Fruit fly (Drosophila melanogaster) whole organism, embryonic: ENCODE results near the gene CG8774.

Experiments used
- Aef1 ChIP-seq: fragments of 200-800 bp; sonication (Bioruptor generic); IDR thresholded peaks from 3 replicates; pipeline ENCODE4 v1.3.6; 2022; ENCODE audit warnings: missing biosample characterization, missing genetic modification characterization
- CG10267 ChIP-seq: fragments of 200-800 bp; sonication (Bioruptor generic); optimal IDR thresholded peaks from 2 replicates; lab custom pipeline; 2018; ENCODE audit warnings: missing biosample characterization, mild to moderate bottlenecking, missing genetic modification characterization, moderate library complexity
- CG11456 ChIP-seq: fragments of 200-800 bp; sonication (Bioruptor generic); IDR thresholded peaks from 3 replicates; pipeline ENCODE4 v1.3.6; 2022; ENCODE audit warnings: missing biosample characterization, missing genetic modification characterization
- CG11723 ChIP-seq: fragments of 200-800 bp; sonication (Bioruptor generic); optimal IDR thresholded peaks from 2 replicates; lab custom pipeline; 2017; ENCODE audit warnings: missing biosample characterization, mild to moderate bottlenecking, missing genetic modification characterization
- CG14667 ChIP-seq: fragments of 200-800 bp; sonication (Bioruptor generic); IDR thresholded peaks from 2 replicates; pipeline ENCODE4 v1.3.6; 2022; ENCODE audit warnings: missing biosample characterization, missing genetic modification characterization
- CG15514 ChIP-seq: fragments of 200-800 bp; sonication (Bioruptor generic); optimal IDR thresholded peaks from 3 replicates; lab custom pipeline; 2017; ENCODE audit warnings: missing biosample characterization, missing genetic modification characterization, mild to moderate bottlenecking, moderate library complexity, missing genetic modification reagents
- CG17328 ChIP-seq: fragments of 200-800 bp; sonication (Bioruptor generic); IDR thresholded peaks from 2 replicates; pipeline ENCODE4 v1.3.6; 2022; ENCODE audit warnings: missing biosample characterization, missing genetic modification characterization
- CG17829 ChIP-seq: fragments of 200-800 bp; optimal IDR thresholded peaks from 2 replicates; lab custom pipeline; 2019; ENCODE audit warnings: missing biosample characterization, mild to moderate bottlenecking, missing genetic modification characterization, moderate library complexity
- CG2875 ChIP-seq: fragments of 200-800 bp; sonication (Bioruptor generic); optimal IDR thresholded peaks from 2 replicates; lab custom pipeline; 2017; ENCODE audit warnings: missing biosample characterization, mild to moderate bottlenecking, missing genetic modification characterization, missing genetic modification reagents
- CG31388 ChIP-seq: fragments of 200-800 bp; sonication (Bioruptor generic); optimal IDR thresholded peaks from 2 replicates; lab custom pipeline; 2016; ENCODE audit warnings: missing biosample characterization, missing genetic modification characterization
- CG34422 ChIP-seq: fragments of 200-800 bp; sonication (Bioruptor generic); IDR thresholded peaks from 3 replicates; pipeline ENCODE4 v1.3.6; 2022; ENCODE audit warnings: missing biosample characterization, missing genetic modification characterization
- CG3838 ChIP-seq: fragments of 200-800 bp; sonication (Bioruptor generic); optimal IDR thresholded peaks from 3 replicates; lab custom pipeline; 2016; ENCODE audit warnings: missing biosample characterization, missing genetic modification characterization
- CG4404 ChIP-seq: fragments of 200-800 bp; sonication (Bioruptor generic); IDR thresholded peaks from 2 replicates; pipeline ENCODE4 v1.3.6; 2022; ENCODE audit warnings: missing biosample characterization, missing genetic modification characterization
- CG4424 ChIP-seq: fragments of 200-800 bp; sonication (Bioruptor generic); optimal IDR thresholded peaks from 3 replicates; lab custom pipeline; 2016; ENCODE audit warnings: missing biosample characterization, missing genetic modification characterization
- CG4730 ChIP-seq: fragments of 200-800 bp; sonication (Bioruptor generic); IDR thresholded peaks from 2 replicates; pipeline ENCODE4 v1.3.6; 2022; ENCODE audit warnings: missing biosample characterization, missing genetic modification characterization
- CG5953 ChIP-seq: fragments of 200-800 bp; sonication (Bioruptor generic); IDR thresholded peaks from 2 replicates; pipeline ENCODE4 v1.3.6; 2022; ENCODE audit warnings: missing biosample characterization, missing genetic modification characterization
- CG6854 ChIP-seq: fragments of 200-800 bp; sonication (Bioruptor generic); optimal IDR thresholded peaks from 3 replicates; lab custom pipeline; 2017; ENCODE audit warnings: missing biosample characterization, mild to moderate bottlenecking, missing genetic modification characterization
- CG7928 ChIP-seq: fragments of 200-800 bp; sonication (Bioruptor generic); optimal IDR thresholded peaks from 2 replicates; lab custom pipeline; 2017; ENCODE audit warnings: missing biosample characterization, mild to moderate bottlenecking, missing genetic modification characterization
- CG9437 ChIP-seq: fragments of 200-800 bp; sonication (Bioruptor generic); optimal IDR thresholded peaks from 2 replicates; lab custom pipeline; 2018; ENCODE audit warnings: missing biosample characterization, mild to moderate bottlenecking, missing genetic modification characterization
- CrebB ChIP-seq: fragments of 200-800 bp; sonication (Bioruptor generic); optimal IDR thresholded peaks from 3 replicates; lab custom pipeline; 2018; ENCODE audit warnings: missing biosample characterization, mild to moderate bottlenecking, missing genetic modification characterization
- D19B ChIP-seq: fragments of 200-800 bp; sonication (Bioruptor generic); optimal IDR thresholded peaks from 2 replicates; lab custom pipeline; 2017; ENCODE audit warnings: missing biosample characterization, mild to moderate bottlenecking, missing genetic modification characterization
- Dbx ChIP-seq: fragments of 200-800 bp; sonication (Bioruptor generic); IDR thresholded peaks from 3 replicates; pipeline ENCODE4 v1.3.6; 2022; ENCODE audit warnings: missing biosample characterization, missing genetic modification characterization
- Eip74EF ChIP-seq, 2 experiments: fragments of 200-800 bp in 1 of 2; fragments of >200 bp in 1 of 2; sonication (Bioruptor generic) in 1 of 2; optimal IDR thresholded peaks; 2 replicates each; lab custom pipeline; 2017 to 2019; ENCODE audit warnings: missing biosample characterization in 2 of 2, missing genetic modification characterization in 2 of 2, mild to moderate bottlenecking in 1 of 2, moderate library complexity in 1 of 2
- Fer2 ChIP-seq: fragments of 200-800 bp; sonication (Bioruptor generic); optimal IDR thresholded peaks from 2 replicates; lab custom pipeline; 2018; ENCODE audit warnings: missing biosample characterization, mild to moderate bottlenecking, missing genetic modification characterization, moderate library complexity
- Hsf ChIP-seq: fragments of 200-800 bp; sonication (Bioruptor generic); optimal IDR thresholded peaks from 3 replicates; lab custom pipeline; 2016; ENCODE audit warnings: missing biosample characterization, missing genetic modification characterization
- Myb ChIP-seq: fragments of 200-800 bp; sonication (Bioruptor generic); optimal IDR thresholded peaks from 2 replicates; lab custom pipeline; 2016; ENCODE audit warnings: missing biosample characterization, missing genetic modification characterization
- Neu2 ChIP-seq: fragments of 200-800 bp; sonication (Bioruptor generic); optimal IDR thresholded peaks from 3 replicates; lab custom pipeline; 2016; ENCODE audit warnings: missing biosample characterization, missing genetic modification characterization, borderline replicate concordance
- Nf-YC ChIP-seq: fragments of 200-800 bp; optimal IDR thresholded peaks from 3 replicates; lab custom pipeline; 2019; ENCODE audit warnings: missing biosample characterization, mild to moderate bottlenecking, missing genetic modification characterization, moderate library complexity
- Oaz ChIP-seq: fragments of 200-800 bp; sonication (Bioruptor generic); IDR thresholded peaks from 2 replicates; pipeline ENCODE4 v1.3.6; 2022; ENCODE audit warnings: missing biosample characterization, missing genetic modification characterization
- Oli ChIP-seq: fragments of 200-800 bp; sonication (Bioruptor generic); optimal IDR thresholded peaks from 2 replicates; lab custom pipeline; 2018; ENCODE audit warnings: missing biosample characterization, mild to moderate bottlenecking, missing genetic modification characterization, moderate library complexity
- Rfx ChIP-seq: fragments of 200-800 bp; sonication (Bioruptor generic); IDR thresholded peaks from 2 replicates; pipeline ENCODE4 v1.3.6; 2022; ENCODE audit warnings: missing biosample characterization, missing genetic modification characterization
- bcd ChIP-seq: fragments of 200-800 bp; sonication (Bioruptor generic); optimal IDR thresholded peaks from 2 replicates; lab custom pipeline; 2017; ENCODE audit warnings: missing biosample characterization, mild to moderate bottlenecking, missing genetic modification characterization
- chif ChIP-seq, 2 experiments: fragments of 200-800 bp; sonication (Bioruptor generic); optimal IDR thresholded peaks; 3 replicates each; lab custom pipeline; 2016; ENCODE audit warnings: missing biosample characterization in 2 of 2, missing genetic modification characterization in 2 of 2
- crp ChIP-seq, 2 experiments: fragments of 200-800 bp; sonication (Bioruptor generic); optimal IDR thresholded peaks; 2 replicates in 1 of 2; 3 replicates in 1 of 2; lab custom pipeline; 2017; ENCODE audit warnings: missing biosample characterization in 2 of 2, missing genetic modification characterization in 2 of 2, mild to moderate bottlenecking in 1 of 2, moderate library complexity in 1 of 2
- dati ChIP-seq: fragments of 200-800 bp; sonication (Bioruptor generic); IDR thresholded peaks from 2 replicates; pipeline ENCODE4 v1.3.6; 2022; ENCODE audit warnings: missing biosample characterization, missing genetic modification characterization
- esg ChIP-seq: fragments of 200-800 bp; sonication (Bioruptor generic); conservative IDR thresholded peaks from 2 replicates; pipeline ENCODE4 v1.3.6; 2022; ENCODE audit warnings: missing biosample characterization, missing genetic modification characterization
- fu2 ChIP-seq: fragments of 200-800 bp; sonication (Bioruptor generic); optimal IDR thresholded peaks from 2 replicates; lab custom pipeline; 2016; ENCODE audit warnings: missing biosample characterization, missing genetic modification characterization
- gce ChIP-seq: fragments of 200-800 bp; sonication (Bioruptor generic); IDR thresholded peaks from 3 replicates; pipeline ENCODE4 v1.3.6; 2022; ENCODE audit warnings: missing biosample characterization, missing genetic modification characterization
- grau ChIP-seq: fragments of 200-800 bp; optimal IDR thresholded peaks from 3 replicates; lab custom pipeline; 2019; ENCODE audit warnings: missing biosample characterization, mild to moderate bottlenecking, missing genetic modification characterization, moderate library complexity
- kah ChIP-seq: fragments of 200-800 bp; sonication (Bioruptor generic); optimal IDR thresholded peaks from 2 replicates; lab custom pipeline; 2018; ENCODE audit warnings: missing biosample characterization, mild to moderate bottlenecking, missing genetic modification characterization
- lab ChIP-seq: fragments of 200-800 bp; sonication (Bioruptor generic); optimal IDR thresholded peaks from 3 replicates; lab custom pipeline; 2017; ENCODE audit warnings: missing biosample characterization, missing genetic modification characterization, mild to moderate bottlenecking, moderate library complexity, missing genetic modification reagents
- mam ChIP-seq: fragments of 200-800 bp; sonication (Bioruptor generic); optimal IDR thresholded peaks from 3 replicates; lab custom pipeline; 2016; ENCODE audit warnings: missing biosample characterization, missing genetic modification characterization
- pros ChIP-seq: fragments of 200-800 bp; sonication (Bioruptor generic); optimal IDR thresholded peaks from 3 replicates; lab custom pipeline; 2019; ENCODE audit warnings: missing biosample characterization, mild to moderate bottlenecking, missing genetic modification characterization, moderate library complexity
- scrt ChIP-seq: fragments of 200-800 bp; sonication (Bioruptor generic); optimal IDR thresholded peaks from 2 replicates; lab custom pipeline; 2018; ENCODE audit warnings: missing biosample characterization, mild to moderate bottlenecking, missing genetic modification characterization, moderate library complexity
- sens-2 ChIP-seq: fragments of 200-800 bp; sonication (Bioruptor generic); IDR thresholded peaks from 2 replicates; pipeline ENCODE4 v1.3.6; 2022; ENCODE audit warnings: missing biosample characterization, missing genetic modification characterization
- shn ChIP-seq: fragments of 200-800 bp; sonication (Bioruptor generic); optimal IDR thresholded peaks from 3 replicates; lab custom pipeline; 2016; ENCODE audit warnings: missing biosample characterization, missing genetic modification characterization
- sima ChIP-seq: fragments of 200-800 bp; sonication (Bioruptor generic); optimal IDR thresholded peaks from 2 replicates; lab custom pipeline; 2016; ENCODE audit warnings: missing biosample characterization, missing genetic modification characterization
- vnd ChIP-seq: fragments of 200-800 bp; sonication (Bioruptor generic); IDR thresholded peaks from 3 replicates; pipeline ENCODE4 v1.3.6; 2022; ENCODE audit warnings: missing biosample characterization, missing genetic modification characterization; ENCODE audit not compliant: partially characterized antibody

Gene CG8774

dm6 chr3R:13313088-13313487 lies 14.5 kb downstream of the CG8774 start, which contains the start of gene CG44142:
TSS of gene CG44142 (minus strand) at chr3R:13313188.
- no peak for TF ChIP-seq CG17829

DNA sequence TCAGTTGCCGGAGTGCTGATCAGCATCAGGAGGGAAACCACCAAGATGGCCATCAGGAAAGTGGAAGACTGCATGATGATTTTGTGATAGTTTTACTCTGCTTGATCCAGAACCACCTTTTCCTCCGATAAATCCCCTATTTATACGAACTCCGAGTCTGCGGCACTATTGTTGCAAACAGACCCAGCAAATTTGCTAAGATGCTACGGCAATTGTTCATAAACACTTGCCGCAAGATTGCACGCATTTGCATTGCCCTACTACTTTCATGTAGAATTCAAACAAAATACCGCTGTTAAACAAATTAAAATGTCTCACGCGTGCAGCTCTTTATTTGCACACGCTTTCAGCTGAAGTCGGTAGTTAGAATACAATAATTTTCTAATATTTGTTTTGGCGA lies 20.6 kb downstream of the CG8774 start, which contains the start of gene CG45080:
TSS of gene CG45080 (minus strand) at position 101 of the 400 bp plus-strand sequence.
- TF ChIP-seq CG31388 (GFP tag; lab: Kevin White, UChicago): no peak
- TF ChIP-seq Rfx (GFP tag; lab: Robert Waterston, UW): no peak
- no peak for TF ChIP-seq CG4424 (GFP tag; lab: Kevin White, UChicago)
- no peak for TF ChIP-seq CG17328
- no peak for TF ChIP-seq CrebB
- 0 out of 3 replicates have a peak, but pooled peaks have one; percentile 13 for TF ChIP-seq CG11456 (GFP tag; lab: Robert Waterston, UW)

- TF ChIP-seq esg (GFP tag; lab: Robert Waterston, UW) (no peak), crp (GFP tag; optimal IDR thresholded peaks at IDR 0.05; lab: Kevin White, UChicago) (no peak), CG10267 (tag; lab: Kevin White, UChicago) (no peak), CG4730 (GFP tag; lab: Robert Waterston, UW) (no peak), Nf-YC (tag; lab: Kevin White, UChicago) (no peak), Neu2 (no peak), gce (GFP tag; lab: Robert Waterston, UW) (peak; percentile 69; the same call in 2 of the 3 replicates), pros (no peak), kah (GFP tag; lab: Kevin White, UChicago) (no peak), Dbx (no peak), CG4404 (GFP tag; lab: Robert Waterston, UW) (no peak), Fer2 (no peak), CG7928 (GFP tag; lab: Kevin White, UChicago) (no peak), grau (tag; lab: Kevin White, UChicago) (no peak), CG3838 (GFP tag; lab: Kevin White, UChicago) (no peak), fu2 (GFP tag; lab: Kevin White, UChicago) (no peak), Myb (GFP tag; lab: Kevin White, UChicago) (no peak), sima (GFP tag; lab: Kevin White, UChicago) (no peak), CG14667 (no peak), CG5953 (no peak), CG6854 (GFP tag; lab: Kevin White, UChicago) (no peak), Oaz (0 out of 2 replicates have a peak, but pooled peaks have one; percentile 20), shn (no peak), vnd (GFP tag; lab: Robert Waterston, UW) (no peak), Oli (tag; lab: Kevin White, UChicago) (no peak), bcd (no peak), Eip74EF (GFP tag; optimal IDR thresholded peaks at IDR 0.05; lab: Kevin White, UChicago) (peak in 1 of 2 experiments; percentile 23), Aef1 (no peak), CG2875 (GFP tag; lab: Kevin White, UChicago) (no peak), CG34422 (GFP tag; lab: Robert Waterston, UW) (no peak), Hsf (GFP tag; lab: Kevin White, UChicago) (peak; percentile 4), CG15514 (GFP tag; lab: Kevin White, UChicago) (no peak), mam (no peak), chif (GFP tag; optimal IDR thresholded peaks at IDR 0.05; lab: Kevin White, UChicago) (no peak), CG9437 (GFP tag; lab: Kevin White, UChicago) (peak; percentile 5), D19B (GFP tag; lab: Kevin White, UChicago) (no peak), scrt (GFP tag; lab: Kevin White, UChicago) (no peak), lab (GFP tag; lab: Kevin White, UChicago) (no peak), sens-2 (GFP tag; lab: Robert Waterston, UW) (peak; percentile 16; the same call in 1 of the 2 replicates), CG11723 (GFP tag; lab: Kevin White, UChicago) (no peak), dati (no peak)
These were observed 21.3 kb downstream of the CG8774 start for dm6 chr3R:13319873-13320272.
